Fruit fly (Drosophila melanogaster): ENCODE results near the gene Las.

Gene Las

dm6 chr3L:20405971-20406948 is 25.9 kb downstream of the Las start (continued):
- TF ChIP-seq HLH3B (GFP tag; IDR thresholded peaks at IDR 0.05) (no peak), GATAe (GFP tag; conservative IDR thresholded peaks at IDR 0.05) (no peak), vvl (GFP tag; IDR thresholded peaks at IDR 0.05) (peak; percentile 47; the same call in 1 of the 2 replicates), CG42726 (GFP tag; IDR thresholded peaks at IDR 0.05; ENCODE audit: partially characterized antibody) (no peak), Scr (GFP tag; IDR thresholded peaks at IDR 0.05; ENCODE audit: partially characterized antibody) (no peak), CG13775 (GFP tag; optimal IDR thresholded peaks at IDR 0.05) (no peak), CG12769 (tag; optimal IDR thresholded peaks at IDR 0.05) (peak; percentile 3), CG7357 (GFP tag; IDR thresholded peaks at IDR 0.05) (no peak), CG7271 (tag; optimal IDR thresholded peaks at IDR 0.05) (no peak), crc (GFP tag; optimal IDR thresholded peaks at IDR 0.05) (no peak), gcm2 (GFP tag; optimal IDR thresholded peaks at IDR 0.05) (no peak), H15 (GFP tag; IDR thresholded peaks at IDR 0.05) (no peak), slou (GFP tag; optimal IDR thresholded peaks at IDR 0.05) (no peak), Opbp (GFP tag; IDR thresholded peaks at IDR 0.05; ENCODE audit: partially characterized antibody) (no peak), CG31365 (tag; optimal IDR thresholded peaks at IDR 0.05) (no peak), repo (GFP tag; optimal IDR thresholded peaks at IDR 0.05) (no peak), ara (GFP tag; IDR thresholded peaks at IDR 0.05) (no peak), en (GFP tag; optimal IDR thresholded peaks at IDR 0.05) (no peak), kay (GFP tag; optimal IDR thresholded peaks at IDR 0.05) (no peak), Ets97D (GFP tag; optimal IDR thresholded peaks at IDR 0.05) (no peak), slp2 (GFP tag; optimal IDR thresholded peaks at IDR 0.05) (no peak), Med (GFP tag) (peak; percentile 4), CG6765 (GFP tag; optimal IDR thresholded peaks at IDR 0.05) (peak; percentile 46), CG15073 (GFP tag; optimal IDR thresholded peaks at IDR 0.05) (no peak), Atf3 (GFP tag; optimal IDR thresholded peaks at IDR 0.05) (no peak), Sry-β (GFP tag; optimal IDR thresholded peaks at IDR 0.05) (no peak), mam (GFP tag; optimal IDR thresholded peaks at IDR 0.05) (no peak), CG30020 (tag; optimal IDR thresholded peaks at IDR 0.05) (no peak), CG14860 (GFP tag; IDR thresholded peaks at IDR 0.05; ENCODE audit: partially characterized antibody) (no peak), Rfx (GFP tag; IDR thresholded peaks at IDR 0.05) (no peak; the same call in 1 of the 2 replicates), sqz (GFP tag; optimal IDR thresholded peaks at IDR 0.05) (peak; percentile 27), B-H2 (GFP tag; optimal IDR thresholded peaks at IDR 0.05) (no peak), abd-A (tag; optimal IDR thresholded peaks at IDR 0.05) (no peak), Deaf1 (tag; optimal IDR thresholded peaks at IDR 0.05) (no peak), CG5180 (GFP tag; optimal IDR thresholded peaks at IDR 0.05) (peak; percentile 5), ci (GFP tag; IDR thresholded peaks at IDR 0.05) (peak; percentile 40; the same call in 1 of the 3 replicates), bsh (GFP tag; optimal IDR thresholded peaks at IDR 0.05) (peak in 1 of 2 experiments; percentile 12), CG31388 (GFP tag; optimal IDR thresholded peaks at IDR 0.05) (no peak), CG4707 (GFP tag; optimal IDR thresholded peaks at IDR 0.05) (no peak), CG12391 (tag; optimal IDR thresholded peaks at IDR 0.05) (no peak), unc-4 (GFP tag; IDR thresholded peaks at IDR 0.05; ENCODE audit: partially characterized antibody) (no peak), mld (GFP tag; IDR thresholded peaks at IDR 0.05; ENCODE audit: partially characterized antibody) (no peak), Sry-δ (GFP tag; optimal IDR thresholded peaks at IDR 0.05) (no peak), CG17829 (tag; optimal IDR thresholded peaks at IDR 0.05) (no peak), CG8281 (tag; optimal IDR thresholded peaks at IDR 0.05) (peak; percentile 68), jigr1 (GFP tag; IDR thresholded peaks at IDR 0.05) (no peak), bigmax (GFP tag; optimal IDR thresholded peaks at IDR 0.05) (no peak), CG16813 (GFP tag; IDR thresholded peaks at IDR 0.05; ENCODE audit: partially characterized antibody) (no peak)

All from whole organism, embryonic.